Fruit fly (Drosophila melanogaster): ENCODE data around the gene CG1640.

- TF ChIP-seq Pif1A (GFP tag; optimal IDR thresholded peaks at IDR 0.05) (peak; percentile 13), D1 (tag; optimal IDR thresholded peaks at IDR 0.05) (no peak), CG8301 (tag; optimal IDR thresholded peaks at IDR 0.05) (no peak), CG12605 (GFP tag; IDR thresholded peaks at IDR 0.05) (no peak), fd96Ca (GFP tag; IDR thresholded peaks at IDR 0.05) (no peak), CG10348 (GFP tag; IDR thresholded peaks at IDR 0.05) (no peak), CG34367 (tag; optimal IDR thresholded peaks at IDR 0.05) (no peak), Pif1B (GFP tag; optimal IDR thresholded peaks at IDR 0.05) (peak; percentile 29), CG17806 (tag; optimal IDR thresholded peaks at IDR 0.05) (peak; percentile 14), Snoo (tag; optimal IDR thresholded peaks at IDR 0.05) (peak; percentile 61), Ets98B (GFP tag; IDR thresholded peaks at IDR 0.05) (no peak), gl (tag; optimal IDR thresholded peaks at IDR 0.05) (no peak), CG9948 (tag; optimal IDR thresholded peaks at IDR 0.05) (peak; percentile 4), CG32121 (GFP tag; IDR thresholded peaks at IDR 0.05) (no peak)
Measured at dm6 chrX:13323114-13323513, 47.3 kb upstream of the CG1640 start.
